Fruit fly (Drosophila melanogaster) whole organism, embryonic: ENCODE data around the gene PAPLA1.

ENCODE experiments used
- Asciz ChIP-seq: fragments of 200-800 bp; sonication (Bioruptor generic); optimal IDR thresholded peaks from 2 replicates; lab custom pipeline; 2017; ENCODE audit warnings: missing biosample characterization, mild to moderate bottlenecking, missing genetic modification characterization, missing genetic modification reagents
- CG10267 ChIP-seq: fragments of 200-800 bp; sonication (Bioruptor generic); optimal IDR thresholded peaks from 2 replicates; lab custom pipeline; 2018; ENCODE audit warnings: missing biosample characterization, mild to moderate bottlenecking, missing genetic modification characterization, moderate library complexity
- CG11695 ChIP-seq: fragments of 200-800 bp; sonication (Bioruptor generic); IDR thresholded peaks from 3 replicates; pipeline ENCODE4 v1.3.6; 2022; ENCODE audit warnings: missing biosample characterization, missing genetic modification characterization
- CG13287 ChIP-seq: fragments of 200-800 bp; sonication (Bioruptor generic); IDR thresholded peaks from 2 replicates; pipeline ENCODE4 v1.3.6; 2022; ENCODE audit warnings: missing biosample characterization, missing genetic modification characterization; ENCODE audit not compliant: partially characterized antibody
- CG14050 ChIP-seq: fragments of 200-800 bp; sonication (Bioruptor generic); IDR thresholded peaks from 3 replicates; pipeline ENCODE4 v1.3.6; 2022; ENCODE audit warnings: missing biosample characterization, missing genetic modification characterization
- CG1603 ChIP-seq: fragments of 200-800 bp; sonication (Bioruptor generic); optimal IDR thresholded peaks from 2 replicates; lab custom pipeline; 2019; ENCODE audit warnings: missing biosample characterization, mild to moderate bottlenecking, missing genetic modification characterization, moderate library complexity
- CG17186 ChIP-seq: fragments of 200-800 bp; sonication (Bioruptor generic); optimal IDR thresholded peaks from 3 replicates; lab custom pipeline; 2017; ENCODE audit warnings: missing biosample characterization, missing genetic modification reagents, missing genetic modification characterization
- CG2116 ChIP-seq: fragments of 200-800 bp; sonication (Bioruptor generic); optimal IDR thresholded peaks from 3 replicates; lab custom pipeline; 2018; ENCODE audit warnings: missing biosample characterization, mild to moderate bottlenecking, missing genetic modification characterization
- CG34376 ChIP-seq: fragments of 200-800 bp; sonication (Bioruptor generic); optimal IDR thresholded peaks from 2 replicates; lab custom pipeline; 2018; ENCODE audit warnings: missing biosample characterization, mild to moderate bottlenecking, missing genetic modification characterization
- CG3995 ChIP-seq: fragments of 200-800 bp; sonication (Bioruptor generic); optimal IDR thresholded peaks from 3 replicates; lab custom pipeline; 2016; ENCODE audit warnings: missing biosample characterization, missing genetic modification characterization
- CG4360 ChIP-seq: fragments of 200-800 bp; sonication (Bioruptor generic); IDR thresholded peaks from 2 replicates; pipeline ENCODE4 v1.3.6; 2022; ENCODE audit warnings: missing biosample characterization, missing genetic modification characterization
- CG6254 ChIP-seq: fragments of 200-800 bp; sonication (Bioruptor generic); optimal IDR thresholded peaks from 3 replicates; lab custom pipeline; 2017; ENCODE audit warnings: mild to moderate bottlenecking, missing biosample characterization, missing genetic modification reagents, missing genetic modification characterization
- CG6765 ChIP-seq: fragments of 200-800 bp; sonication (Bioruptor generic); optimal IDR thresholded peaks from 3 replicates; lab custom pipeline; 2017; ENCODE audit warnings: missing biosample characterization, mild to moderate bottlenecking, missing genetic modification characterization
- CG9727 ChIP-seq: fragments of 200-800 bp; sonication (Bioruptor generic); optimal IDR thresholded peaks from 3 replicates; lab custom pipeline; 2017; ENCODE audit warnings: missing biosample characterization, mild to moderate bottlenecking, missing genetic modification characterization
- Dll ChIP-seq: fragments of 200-800 bp; sonication (Bioruptor generic); IDR thresholded peaks from 4 replicates; pipeline ENCODE4 v1.3.6; 2022; ENCODE audit warnings: missing biosample characterization, missing genetic modification characterization; ENCODE audit not compliant: partially characterized antibody
- E2f1 ChIP-seq: fragments of 200-800 bp; sonication (Bioruptor generic); IDR thresholded peaks from 2 replicates; pipeline ENCODE4 v1.3.6; 2022; ENCODE audit warnings: missing biosample characterization, missing genetic modification characterization
- Eip74EF ChIP-seq, 2 experiments: fragments of 200-800 bp in 1 of 2; fragments of >200 bp in 1 of 2; sonication (Bioruptor generic) in 1 of 2; optimal IDR thresholded peaks; 2 replicates each; lab custom pipeline; 2017 to 2019; ENCODE audit warnings: missing biosample characterization in 2 of 2, missing genetic modification characterization in 2 of 2, mild to moderate bottlenecking in 1 of 2, moderate library complexity in 1 of 2
- Ets97D ChIP-seq: fragments of 200-800 bp; sonication (Bioruptor generic); optimal IDR thresholded peaks from 3 replicates; lab custom pipeline; 2016; ENCODE audit warnings: missing biosample characterization, missing genetic modification characterization
- Fer1 ChIP-seq: fragments of 200-800 bp; sonication (Bioruptor generic); optimal IDR thresholded peaks from 2 replicates; lab custom pipeline; 2017; ENCODE audit warnings: missing biosample characterization, mild to moderate bottlenecking, missing genetic modification characterization
- Kr ChIP-seq: fragments of 200-800 bp; sonication (Bioruptor generic); optimal IDR thresholded peaks from 2 replicates; lab custom pipeline; 2017; ENCODE audit warnings: missing biosample characterization, mild to moderate bottlenecking, missing genetic modification characterization
- MESR4 ChIP-seq: fragments of 200-800 bp; sonication (Bioruptor generic); optimal IDR thresholded peaks from 2 replicates; lab custom pipeline; 2018; ENCODE audit warnings: missing biosample characterization, mild to moderate bottlenecking, missing genetic modification characterization, moderate library complexity
- Myb ChIP-seq: fragments of 200-800 bp; sonication (Bioruptor generic); optimal IDR thresholded peaks from 2 replicates; lab custom pipeline; 2016; ENCODE audit warnings: missing biosample characterization, missing genetic modification characterization
- Opbp ChIP-seq: fragments of 200-800 bp; sonication (Bioruptor generic); IDR thresholded peaks from 3 replicates; pipeline ENCODE4 v1.3.6; 2022; ENCODE audit warnings: missing biosample characterization, missing genetic modification characterization; ENCODE audit not compliant: partially characterized antibody
- Rfx ChIP-seq: fragments of 200-800 bp; sonication (Bioruptor generic); IDR thresholded peaks from 2 replicates; pipeline ENCODE4 v1.3.6; 2022; ENCODE audit warnings: missing biosample characterization, missing genetic modification characterization
- Scr ChIP-seq: fragments of 200-800 bp; sonication (Bioruptor generic); IDR thresholded peaks from 2 replicates; pipeline ENCODE4 v1.3.6; 2022; ENCODE audit warnings: missing biosample characterization, missing genetic modification characterization; ENCODE audit not compliant: partially characterized antibody
- Sox100B ChIP-seq: fragments of 200-800 bp; sonication (Bioruptor generic); optimal IDR thresholded peaks from 3 replicates; lab custom pipeline; 2018; ENCODE audit warnings: missing biosample characterization, mild to moderate bottlenecking, missing genetic modification characterization
- Sry-β ChIP-seq: fragments of 200-800 bp; sonication (Bioruptor generic); optimal IDR thresholded peaks from 2 replicates; lab custom pipeline; 2018; ENCODE audit warnings: missing biosample characterization, mild to moderate bottlenecking, missing genetic modification characterization, moderate library complexity
- ash1 ChIP-seq: fragments of 200-800 bp; sonication (Bioruptor generic); optimal IDR thresholded peaks from 2 replicates; lab custom pipeline; 2018; ENCODE audit warnings: missing biosample characterization, mild to moderate bottlenecking, missing genetic modification characterization
- ato ChIP-seq: fragments of 200-800 bp; sonication (Bioruptor generic); IDR thresholded peaks from 2 replicates; pipeline ENCODE4 v1.3.6; 2022; ENCODE audit warnings: missing biosample characterization, missing genetic modification characterization; ENCODE audit not compliant: partially characterized antibody
- chinmo ChIP-seq: fragments of 200-800 bp; sonication (Bioruptor generic); IDR thresholded peaks from 4 replicates; pipeline ENCODE4 v1.3.6; 2022; ENCODE audit warnings: missing biosample characterization, missing genetic modification characterization; ENCODE audit not compliant: partially characterized antibody
- chm ChIP-seq: fragments of 200-800 bp; sonication (Bioruptor generic); IDR thresholded peaks from 2 replicates; pipeline ENCODE4 v1.3.6; 2022; ENCODE audit warnings: missing biosample characterization, missing genetic modification characterization
- croc ChIP-seq: fragments of 200-800 bp; sonication (Bioruptor generic); conservative IDR thresholded peaks from 3 replicates; pipeline ENCODE4 v1.3.6; 2022; ENCODE audit warnings: missing biosample characterization, missing genetic modification characterization
- esg ChIP-seq: fragments of 200-800 bp; sonication (Bioruptor generic); conservative IDR thresholded peaks from 2 replicates; pipeline ENCODE4 v1.3.6; 2022; ENCODE audit warnings: missing biosample characterization, missing genetic modification characterization
- exex ChIP-seq: fragments of 200-800 bp; sonication (Bioruptor generic); optimal IDR thresholded peaks from 4 replicates; lab custom pipeline; 2018; ENCODE audit warnings: missing biosample characterization, mild to moderate bottlenecking, missing genetic modification characterization, moderate library complexity
- gro ChIP-seq: fragments of 200-800 bp; sonication (Bioruptor generic); optimal IDR thresholded peaks from 2 replicates; lab custom pipeline; 2016; ENCODE audit warnings: missing biosample characterization, missing genetic modification characterization
- ham ChIP-seq: fragments of 200-800 bp; sonication (Bioruptor generic); IDR thresholded peaks from 2 replicates; pipeline ENCODE4 v1.3.6; 2022; ENCODE audit warnings: missing biosample characterization, missing genetic modification characterization
- inv ChIP-seq: fragments of 200-800 bp; sonication (Bioruptor generic); IDR thresholded peaks from 2 replicates; pipeline ENCODE4 v1.3.6; 2022; ENCODE audit warnings: missing biosample characterization, missing genetic modification characterization; ENCODE audit not compliant: partially characterized antibody
- lbe ChIP-seq: fragments of 200-800 bp; sonication (Bioruptor generic); optimal IDR thresholded peaks from 2 replicates; lab custom pipeline; 2016; ENCODE audit warnings: missing biosample characterization, mild to moderate bottlenecking, missing genetic modification characterization
- nmo ChIP-seq: fragments of 200-800 bp; sonication (Bioruptor generic); optimal IDR thresholded peaks from 2 replicates; lab custom pipeline; 2018; ENCODE audit warnings: missing biosample characterization, mild to moderate bottlenecking, missing genetic modification characterization, moderate library complexity
- pzg ChIP-seq: fragments of 200-800 bp; sonication (Bioruptor generic); optimal IDR thresholded peaks from 3 replicates; lab custom pipeline; 2018; ENCODE audit warnings: missing biosample characterization, mild to moderate bottlenecking, missing genetic modification characterization, moderate library complexity
- repo ChIP-seq: fragments of 200-800 bp; sonication (Bioruptor generic); optimal IDR thresholded peaks from 2 replicates; lab custom pipeline; 2016; ENCODE audit warnings: missing biosample characterization, missing genetic modification characterization
- row ChIP-seq: fragments of 200-800 bp; sonication (Bioruptor generic); IDR thresholded peaks from 3 replicates; pipeline ENCODE4 v1.3.6; 2022; ENCODE audit warnings: missing biosample characterization, missing genetic modification characterization
- run ChIP-seq: fragments of 200-800 bp; sonication (Bioruptor generic); optimal IDR thresholded peaks from 3 replicates; lab custom pipeline; 2018; ENCODE audit warnings: missing biosample characterization, mild to moderate bottlenecking, missing genetic modification characterization
- tna ChIP-seq: fragments of 200-800 bp; sonication (Bioruptor generic); IDR thresholded peaks from 2 replicates; pipeline ENCODE4 v1.3.6; 2022; ENCODE audit warnings: missing biosample characterization, missing genetic modification characterization; ENCODE audit not compliant: partially characterized antibody
- trem ChIP-seq: fragments of 200-800 bp; optimal IDR thresholded peaks from 3 replicates; lab custom pipeline; 2019; ENCODE audit warnings: missing biosample characterization, mild to moderate bottlenecking, missing genetic modification characterization, moderate library complexity
- vnd ChIP-seq: fragments of 200-800 bp; sonication (Bioruptor generic); IDR thresholded peaks from 3 replicates; pipeline ENCODE4 v1.3.6; 2022; ENCODE audit warnings: missing biosample characterization, missing genetic modification characterization; ENCODE audit not compliant: partially characterized antibody
- vvl ChIP-seq: fragments of 200-800 bp; sonication (Bioruptor generic); IDR thresholded peaks from 2 replicates; pipeline ENCODE4 v1.3.6; 2022; ENCODE audit warnings: missing biosample characterization, missing genetic modification characterization

The PAPLA1 gene

dm6 chr2L:8126849-8127602 lies 32.4 kb downstream of the PAPLA1 start, which contains the start of the genes CG12375 and CG8668 (continued):
- no peak for TF ChIP-seq Kr
- no peak for TF ChIP-seq esg (GFP tag; lab: Robert Waterston, UW)
- TF ChIP-seq ato: peak; percentile 79
- peak; percentile 8 for TF ChIP-seq CG3995 (GFP tag; lab: Kevin White, UChicago)
- TF ChIP-seq vvl (GFP tag; lab: Robert Waterston, UW): peak; percentile 59; the same call in 1 of the 2 replicates
- no peak for TF ChIP-seq ash1 (GFP tag; lab: Kevin White, UChicago)
- TF ChIP-seq Asciz (GFP tag; lab: Kevin White, UChicago): no peak
- TF ChIP-seq croc: no peak
- TF ChIP-seq CG13287 (GFP tag; lab: Robert Waterston, UW): peak; percentile 87
- peak; percentile 61 for TF ChIP-seq CG6765 (GFP tag; lab: Kevin White, UChicago)
- TF ChIP-seq exex (tag; lab: Kevin White, UChicago): peak; percentile 59
- peak; percentile 80 for TF ChIP-seq Dll (GFP tag; lab: Robert Waterston, UW)
- peak; percentile 79 for TF ChIP-seq Scr
- 0 out of 4 replicates have a peak, but pooled peaks have one; percentile 37 for TF ChIP-seq chinmo (GFP tag; lab: Robert Waterston, UW)
- TF ChIP-seq row: peak; percentile 24; the same call in 1 of the 3 replicates
- peak; percentile 18 for TF ChIP-seq CG17186
- TF ChIP-seq Sox100B: no peak
- 0 out of 3 replicates have a peak, but pooled peaks have one; percentile 11 for TF ChIP-seq CG11695 (GFP tag; lab: Robert Waterston, UW)
- TF ChIP-seq CG14050 (GFP tag; lab: Robert Waterston, UW): no peak
- peak; percentile 35 for TF ChIP-seq trem (tag; lab: Kevin White, UChicago)
- no peak for TF ChIP-seq repo (GFP tag; lab: Kevin White, UChicago)
- TF ChIP-seq ham: no peak
- TF ChIP-seq E2f1 (GFP tag; lab: Robert Waterston, UW): no peak
- peak; percentile 3 for TF ChIP-seq nmo (GFP tag; lab: Kevin White, UChicago)
- peak; percentile 5 for TF ChIP-seq Fer1 (GFP tag; lab: Kevin White, UChicago)
- no peak for TF ChIP-seq CG1603 (tag; lab: Kevin White, UChicago)
- TF ChIP-seq Sry-β (GFP tag; lab: Kevin White, UChicago): no peak
- TF ChIP-seq chm (GFP tag; lab: Robert Waterston, UW): peak; percentile 12; the same call in 1 of the 2 replicates
- no peak for TF ChIP-seq run
- peak; percentile 82 for TF ChIP-seq pzg (GFP tag; lab: Kevin White, UChicago)
- peak; percentile 83 for TF ChIP-seq Opbp (GFP tag; lab: Robert Waterston, UW)
- TF ChIP-seq Rfx (GFP tag; lab: Robert Waterston, UW): peak; percentile 28; the same call in 1 of the 2 replicates
- peak; percentile 2 for TF ChIP-seq CG9727 (GFP tag; lab: Kevin White, UChicago)
- TF ChIP-seq vnd (GFP tag; lab: Robert Waterston, UW): peak; percentile 71
- peak in 1 of 2 experiments; percentile 15 for TF ChIP-seq Eip74EF (GFP tag; optimal IDR thresholded peaks at IDR 0.05; lab: Kevin White, UChicago)
- peak; percentile 73 for TF ChIP-seq MESR4 (GFP tag; lab: Kevin White, UChicago)
- peak; percentile 21 for TF ChIP-seq Myb (GFP tag; lab: Kevin White, UChicago)
- peak; percentile 37 for TF ChIP-seq CG10267
- peak; percentile 89 for TF ChIP-seq CG4360 (GFP tag; lab: Robert Waterston, UW)
- TF ChIP-seq CG34376 (GFP tag; lab: Kevin White, UChicago): peak; percentile 46
- TF ChIP-seq gro (GFP tag; lab: Kevin White, UChicago): peak; percentile 22
- TF ChIP-seq CG2116 (GFP tag; lab: Kevin White, UChicago): peak; percentile 93
- peak; percentile 70 for TF ChIP-seq Ets97D (GFP tag; lab: Kevin White, UChicago)
- TF ChIP-seq tna (GFP tag; lab: Robert Waterston, UW): peak; percentile 78
- peak; percentile 12 for TF ChIP-seq CG6254
- peak; percentile 22 for TF ChIP-seq lbe (GFP tag; lab: Kevin White, UChicago)
- peak; percentile 51 for TF ChIP-seq inv
